Fruit fly (Drosophila melanogaster): ENCODE results near the gene CG14562.

dm6 chr3L:21936152-21936551 is 5.9 kb upstream of the CG14562 start:
- TF ChIP-seq CG13204 (GFP tag; optimal IDR thresholded peaks at IDR 0.05) (no peak), Pif1A (GFP tag; optimal IDR thresholded peaks at IDR 0.05) (no peak), CG34367 (tag; optimal IDR thresholded peaks at IDR 0.05) (no peak), Pif1B (GFP tag; optimal IDR thresholded peaks at IDR 0.05) (no peak), CG8159 (tag; optimal IDR thresholded peaks at IDR 0.05) (no peak), CG14655 (GFP tag; optimal IDR thresholded peaks at IDR 0.05) (no peak), D1 (tag; optimal IDR thresholded peaks at IDR 0.05) (no peak), CG4496 (GFP tag; IDR thresholded peaks at IDR 0.05) (no peak), gl (tag; optimal IDR thresholded peaks at IDR 0.05) (no peak), CG12605 (GFP tag; IDR thresholded peaks at IDR 0.05) (no peak), CG9948 (tag; optimal IDR thresholded peaks at IDR 0.05) (no peak), Snoo (tag; optimal IDR thresholded peaks at IDR 0.05) (no peak), EcR (GFP tag; optimal IDR thresholded peaks at IDR 0.05) (no peak), CG15710 (tag; optimal IDR thresholded peaks at IDR 0.05) (no peak)
